Worm (Caenorhabditis elegans): Measurements from ENCODE around the gene pyr-1.

The pyr-1 gene

DNA sequence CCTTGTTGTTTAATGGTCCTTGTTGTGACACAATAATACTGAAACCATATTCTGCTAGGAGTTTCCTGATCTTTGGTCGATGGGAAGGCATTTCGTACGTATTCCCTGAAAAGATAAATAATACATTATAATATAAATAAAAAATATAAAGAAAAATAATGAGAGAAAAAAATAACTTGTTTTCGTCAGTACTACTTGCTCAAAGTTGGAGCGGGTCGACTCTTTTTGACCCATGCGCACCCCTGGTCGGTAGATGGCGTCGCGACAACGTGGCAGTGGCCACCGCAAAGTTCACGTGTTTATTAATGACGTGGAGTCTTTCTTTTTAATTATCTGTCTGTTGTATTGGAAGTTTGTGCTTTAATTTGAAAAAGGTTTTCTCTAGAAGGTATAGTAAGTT lies 44.9 kb downstream of the pyr-1 start, which contains the start of gene C34C6.10:
Gene C34C6.10 (minus strand): TSS at position 101 of the 400 bp plus-strand sequence.
- TF ChIP-seq cog-1 (tag; optimal IDR thresholded peaks at IDR 0.05) (no peak), T22C8.4 (GFP tag; IDR thresholded peaks at IDR 0.05) (no peak), tab-1 (GFP tag; IDR thresholded peaks at IDR 0.05) (no peak), ref-1 (GFP tag; conservative IDR thresholded peaks at IDR 0.05) (no peak), ztf-29 (GFP tag; IDR thresholded peaks at IDR 0.05) (no peak), med-1 (GFP tag; optimal IDR thresholded peaks at IDR 0.05; ENCODE audit: insufficient read depth) (no peak), ztf-23 (GFP tag; IDR thresholded peaks at IDR 0.05) (no peak), flt-1 (GFP tag; IDR thresholded peaks at IDR 0.05) (no peak), klf-2 (GFP tag; conservative IDR thresholded peaks at IDR 0.05) (no peak)

DNA sequence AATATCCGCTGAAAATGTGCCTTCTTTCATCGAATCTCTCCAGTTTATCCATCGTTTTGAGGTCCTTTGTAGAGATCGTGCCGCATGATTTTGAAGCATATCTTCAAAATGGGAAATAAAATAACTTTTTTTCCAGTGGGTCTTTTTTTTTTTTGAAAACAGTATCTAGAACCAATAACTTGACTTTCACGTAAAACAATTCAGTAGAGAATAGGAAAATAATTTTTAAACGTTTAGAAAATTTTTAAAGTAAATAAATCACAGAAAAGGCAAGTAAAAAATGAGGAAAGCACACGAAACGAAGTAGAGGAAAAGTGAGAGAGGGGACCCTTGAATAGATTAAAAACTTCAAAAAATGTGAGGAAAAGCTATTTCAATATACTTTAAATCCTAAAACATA lies 47.9 kb downstream of the pyr-1 start, which contains the start of gene chdh-1:
Gene chdh-1 (minus strand): TSS at position 101 of the 400 bp plus-strand sequence.
- TF ChIP-seq flt-1 (GFP tag; IDR thresholded peaks at IDR 0.05) (no peak), T22C8.4 (GFP tag; IDR thresholded peaks at IDR 0.05) (no peak), ref-1 (GFP tag; conservative IDR thresholded peaks at IDR 0.05) (no peak), ztf-29 (GFP tag; IDR thresholded peaks at IDR 0.05) (no peak), klf-2 (GFP tag; conservative IDR thresholded peaks at IDR 0.05) (no peak), ztf-23 (GFP tag; IDR thresholded peaks at IDR 0.05) (no peak), cog-1 (tag; optimal IDR thresholded peaks at IDR 0.05) (no peak), tab-1 (GFP tag; IDR thresholded peaks at IDR 0.05) (no peak), med-1 (GFP tag; optimal IDR thresholded peaks at IDR 0.05; ENCODE audit: insufficient read depth) (no peak)

DNA sequence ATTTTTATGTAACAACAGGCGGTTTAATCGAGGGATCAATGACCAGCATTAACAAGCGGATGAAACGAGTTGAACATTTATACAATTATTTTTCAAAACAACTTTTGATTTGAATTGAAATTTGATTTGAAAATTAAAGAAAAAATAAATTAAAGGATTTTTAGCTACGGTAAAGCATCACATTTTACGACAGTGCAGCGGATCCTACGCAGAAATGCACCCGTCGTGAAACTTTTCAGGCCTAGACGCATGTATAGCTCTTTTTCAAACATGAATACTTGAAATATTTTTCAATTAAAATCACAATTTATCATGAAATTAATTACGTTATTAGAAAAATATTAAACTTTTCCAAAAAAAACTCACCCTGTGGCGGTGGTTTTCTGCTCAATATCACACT lies 50.1 kb downstream of the pyr-1 start:
- TF ChIP-seq T22C8.4 (GFP tag; IDR thresholded peaks at IDR 0.05) (no peak), tab-1 (GFP tag; IDR thresholded peaks at IDR 0.05) (no peak), ref-1 (GFP tag; conservative IDR thresholded peaks at IDR 0.05) (no peak), med-1 (GFP tag; optimal IDR thresholded peaks at IDR 0.05; ENCODE audit: insufficient read depth) (no peak), klf-2 (GFP tag; conservative IDR thresholded peaks at IDR 0.05) (no peak), cog-1 (tag; optimal IDR thresholded peaks at IDR 0.05) (no peak), ztf-29 (GFP tag; IDR thresholded peaks at IDR 0.05) (no peak), flt-1 (GFP tag; IDR thresholded peaks at IDR 0.05) (no peak)

DNA sequence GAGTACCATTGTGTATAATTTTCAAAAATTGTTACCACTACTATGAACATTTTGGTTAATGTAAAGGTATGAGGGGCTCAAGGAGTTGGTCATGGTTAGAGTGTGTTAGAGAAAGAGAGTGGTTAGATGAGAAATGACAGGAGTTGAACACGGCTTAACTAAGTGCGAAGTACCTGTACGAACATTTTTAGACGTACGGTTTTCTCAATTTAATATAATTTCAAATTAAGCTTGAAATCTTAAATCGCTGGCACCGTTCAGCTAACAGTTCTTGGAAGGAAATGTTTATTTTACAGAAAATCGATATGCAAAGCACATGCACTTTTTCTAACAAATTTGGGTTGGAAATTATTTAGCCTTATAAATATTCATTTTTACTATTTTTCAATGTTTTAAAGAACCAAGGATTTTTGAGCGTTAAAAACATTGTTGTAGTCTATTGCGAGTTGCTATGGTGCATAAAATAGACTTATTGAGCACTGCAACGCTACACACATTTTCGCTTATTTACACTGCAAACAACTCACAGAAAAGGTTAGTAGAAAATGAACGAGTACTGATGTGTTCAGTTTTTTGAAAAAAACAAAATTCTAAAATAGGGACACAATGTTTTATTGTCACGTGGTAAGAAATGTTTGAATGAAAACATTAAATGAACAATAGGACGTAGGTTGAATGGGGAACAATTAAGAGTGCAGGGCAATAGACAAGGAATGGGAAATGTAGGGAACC lies 50.9 kb downstream of the pyr-1 start, which contains the start of gene sphk-1:
Gene sphk-1 (minus strand): TSS at position 51 of the 732 bp plus-strand sequence.
- TF ChIP-seq ztf-29 (GFP tag; IDR thresholded peaks at IDR 0.05) (no peak), ztf-23 (GFP tag; IDR thresholded peaks at IDR 0.05) (no peak), flt-1 (GFP tag; IDR thresholded peaks at IDR 0.05) (no peak), T22C8.4 (GFP tag; IDR thresholded peaks at IDR 0.05) (no peak), cog-1 (tag; optimal IDR thresholded peaks at IDR 0.05) (no peak), tab-1 (GFP tag; IDR thresholded peaks at IDR 0.05) (no peak), klf-2 (GFP tag; conservative IDR thresholded peaks at IDR 0.05) (no peak)

DNA sequence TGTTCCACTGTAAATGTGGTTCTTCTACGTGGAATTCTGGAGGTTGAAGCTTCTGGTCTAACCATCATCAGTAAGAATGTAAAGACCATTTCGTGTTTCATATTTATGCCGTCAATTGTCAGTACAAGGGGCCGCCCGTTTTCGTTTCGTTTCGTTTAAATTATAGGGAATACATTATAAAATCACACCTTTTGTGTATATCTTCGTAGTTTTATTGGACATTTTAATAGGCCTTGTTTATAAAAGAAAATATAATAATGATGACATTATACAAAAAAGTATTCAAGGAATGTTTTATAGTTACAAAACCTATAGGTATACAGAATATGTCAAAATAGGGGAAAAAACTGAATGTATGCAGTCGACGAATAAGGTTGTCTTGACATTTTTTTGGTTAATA lies 52.8 kb downstream of the pyr-1 start, which contains the start of gene ceh-7:
Gene ceh-7 (minus strand): TSS at position 101 of the 400 bp plus-strand sequence.
- no peak for TF ChIP-seq ref-1 (GFP tag; conservative IDR thresholded peaks at IDR 0.05)
- TF ChIP-seq med-1 (GFP tag; optimal IDR thresholded peaks at IDR 0.05; ENCODE audit: insufficient read depth) = no peak
- TF ChIP-seq tab-1 (GFP tag; IDR thresholded peaks at IDR 0.05) = no peak
- no peak for TF ChIP-seq flt-1 (GFP tag; IDR thresholded peaks at IDR 0.05)
- TF ChIP-seq ztf-23 (GFP tag; IDR thresholded peaks at IDR 0.05) = no peak

DNA sequence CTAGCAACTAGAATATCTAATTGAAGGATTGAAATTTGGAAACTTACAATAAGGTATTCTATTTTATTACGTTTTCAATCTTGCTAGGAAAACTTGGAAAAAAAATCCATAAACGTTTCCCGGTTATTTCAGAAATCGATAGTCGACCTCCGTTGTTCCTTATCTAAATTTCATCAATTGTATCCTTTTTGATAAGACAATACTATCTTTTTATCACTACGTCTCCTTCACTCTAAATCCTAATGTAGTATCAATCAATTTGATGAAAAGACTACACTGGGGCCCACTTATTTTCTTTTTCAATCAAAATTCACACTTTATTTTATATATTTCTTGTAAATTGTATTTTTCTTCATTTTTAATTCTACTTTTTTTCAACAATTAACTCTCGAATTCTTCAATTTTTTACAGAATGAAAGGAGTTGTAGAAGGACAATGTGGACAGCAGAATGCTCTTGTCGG lies 53.5 kb downstream of the pyr-1 start, which contains the start of gene prx-5:
Gene prx-5 (plus strand): TSS at position 412 of the 462 bp plus-strand sequence.
- TF ChIP-seq med-1 (GFP tag; optimal IDR thresholded peaks at IDR 0.05; ENCODE audit: insufficient read depth) = no peak
- TF ChIP-seq tab-1 (GFP tag; IDR thresholded peaks at IDR 0.05) = no peak
- no peak for TF ChIP-seq cog-1 (tag; optimal IDR thresholded peaks at IDR 0.05)
- TF ChIP-seq klf-2 (GFP tag; conservative IDR thresholded peaks at IDR 0.05) = no peak
- no peak for TF ChIP-seq ztf-23 (GFP tag; IDR thresholded peaks at IDR 0.05)

DNA sequence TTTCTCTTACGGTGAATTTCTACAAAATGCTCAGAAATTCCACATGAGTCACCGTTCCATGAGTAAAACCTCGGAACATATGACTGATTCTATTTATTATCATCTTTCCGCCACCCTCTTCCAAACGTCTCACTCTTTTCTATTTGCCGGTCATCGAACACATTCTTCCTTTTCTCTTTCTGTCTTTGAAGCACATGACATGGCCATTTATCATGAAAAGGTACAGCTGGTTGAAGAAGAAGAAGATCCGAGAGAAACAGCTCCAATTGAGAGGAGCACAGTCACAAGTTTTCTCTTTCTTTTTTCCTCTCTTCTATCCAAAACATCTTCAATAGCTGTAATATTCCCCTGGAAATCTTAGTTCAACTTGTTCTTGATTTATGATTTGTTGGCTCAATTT lies 56.1 kb downstream of the pyr-1 start, which contains the start of gene cup-16:
Gene cup-16 (plus strand): TSS at position 132 of the 400 bp plus-strand sequence.
- TF ChIP-seq cog-1 (tag; optimal IDR thresholded peaks at IDR 0.05) = no peak
- TF ChIP-seq ztf-29 (GFP tag; IDR thresholded peaks at IDR 0.05) = no peak
- TF ChIP-seq ztf-23 (GFP tag; IDR thresholded peaks at IDR 0.05) = no peak
- no peak for TF ChIP-seq ref-1 (GFP tag; conservative IDR thresholded peaks at IDR 0.05)
- no peak for TF ChIP-seq med-1 (GFP tag; optimal IDR thresholded peaks at IDR 0.05; ENCODE audit: insufficient read depth)
- TF ChIP-seq flt-1 (GFP tag; IDR thresholded peaks at IDR 0.05) = no peak
- no peak for TF ChIP-seq klf-2 (GFP tag; conservative IDR thresholded peaks at IDR 0.05)
- TF ChIP-seq T22C8.4 (GFP tag; IDR thresholded peaks at IDR 0.05) = no peak
